Fruit fly (Drosophila melanogaster): ENCODE measurements around the gene Prp5.

The Prp5 gene

dm6 chrX:15344473-15345331, at the start of gene Prp5, which contains the start of gene CG12608:
Gene Prp5 (plus strand): TSS chrX:15345169.
Gene CG12608 (minus strand): TSS chrX:15344625.
- TF ChIP-seq CG8478 (optimal IDR thresholded peaks at IDR 0.05) (no peak), CTCF (optimal IDR thresholded peaks at IDR 0.05) (no peak)

DNA sequence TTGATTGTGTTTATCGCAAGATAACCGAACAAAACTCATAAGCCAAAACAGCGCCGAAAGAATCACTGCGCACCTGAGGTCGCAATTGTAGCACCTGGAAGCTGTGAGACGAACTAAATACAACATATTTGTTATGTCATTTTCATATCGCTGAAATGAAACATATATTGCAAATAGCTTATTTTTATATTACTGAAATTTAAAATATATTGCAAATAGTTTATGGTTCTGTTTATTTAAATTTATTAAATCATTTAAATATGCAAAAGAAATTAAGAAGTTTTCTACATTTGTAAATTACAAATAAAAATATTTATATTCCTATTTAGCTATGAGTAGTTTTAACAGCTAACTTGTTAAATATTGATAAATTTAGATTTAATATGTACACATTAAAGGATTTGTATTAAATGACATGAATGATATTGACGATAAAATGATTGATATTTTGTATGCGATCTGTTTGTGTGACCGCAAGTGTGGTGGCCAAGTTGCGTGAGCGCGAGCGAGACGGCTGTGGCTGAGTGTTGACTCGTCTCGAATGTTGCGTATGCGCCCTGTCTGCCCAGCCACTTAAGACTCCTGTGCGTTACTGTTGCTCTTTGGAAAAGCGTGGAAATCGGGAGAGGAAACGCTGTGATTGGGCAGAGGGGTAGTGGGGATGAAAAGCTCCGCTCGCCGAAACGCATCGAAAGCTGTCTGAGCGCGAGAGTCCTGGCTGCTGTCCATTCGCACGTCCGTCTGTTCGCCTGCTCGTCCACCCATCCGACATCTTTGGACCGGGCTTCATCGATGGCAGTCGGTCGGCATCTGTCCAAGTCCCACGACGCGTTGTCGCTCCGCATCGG, 47.8 kb upstream of the Prp5 start, which contains the start of gene gce:
Gene gce, plus strand, starts transcription at position 798 of the 848 bp plus-strand sequence.
- no peak for TF ChIP-seq CTCF (optimal IDR thresholded peaks at IDR 0.05)
- TF ChIP-seq CG8478 (optimal IDR thresholded peaks at IDR 0.05), result no peak

dm6 chrX:15297963-15298297, 47.0 kb upstream of the Prp5 start:
- TF ChIP-seq CTCF (optimal IDR thresholded peaks at IDR 0.05) (no peak), CG8478 (optimal IDR thresholded peaks at IDR 0.05) (no peak)

- no peak for TF ChIP-seq CTCF (optimal IDR thresholded peaks at IDR 0.05)
- no peak for TF ChIP-seq CG8478 (optimal IDR thresholded peaks at IDR 0.05)
Observed at dm6 chrX:15298298-15299069, 46.5 kb upstream of the Prp5 start.

DNA sequence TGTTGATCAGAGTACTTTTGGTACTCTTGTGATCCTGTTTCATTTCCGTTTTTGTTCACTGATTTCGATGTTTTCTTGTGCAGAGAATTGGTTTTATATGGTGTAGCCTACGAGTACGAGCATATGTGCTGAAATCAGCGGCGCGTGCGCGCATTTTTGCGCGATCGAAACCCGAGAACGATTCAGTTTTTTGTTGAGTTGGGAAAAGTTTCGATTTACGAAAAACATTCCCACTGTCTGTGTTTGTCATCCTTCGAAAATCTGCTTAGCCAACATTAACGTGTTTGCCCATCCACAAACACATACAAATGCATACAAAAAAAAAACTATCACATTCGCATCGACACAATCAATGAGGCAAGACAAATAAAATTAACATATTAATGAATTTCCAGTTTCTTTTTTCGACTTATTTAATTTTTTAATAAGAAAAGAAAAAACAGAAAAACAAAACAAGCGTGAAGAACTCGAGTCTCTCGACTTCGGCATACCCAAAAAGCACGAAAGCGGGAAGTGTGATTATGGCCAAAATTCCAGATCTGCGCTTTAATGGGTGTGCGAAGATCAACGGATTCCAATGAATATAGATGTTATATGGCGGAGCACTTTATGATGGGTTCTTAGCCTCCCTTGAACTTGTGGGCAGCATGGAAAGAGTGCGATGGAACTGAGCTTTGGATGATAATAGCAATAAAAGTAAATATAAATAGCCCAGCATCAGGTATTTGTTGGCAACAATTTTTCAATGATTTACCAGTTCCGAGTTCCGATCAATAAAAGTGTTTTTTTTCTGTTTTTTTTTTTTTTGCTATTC, 44.8 kb upstream of the Prp5 start:
- no peak for TF ChIP-seq CG8478 (optimal IDR thresholded peaks at IDR 0.05)
- TF ChIP-seq CTCF (optimal IDR thresholded peaks at IDR 0.05), result no peak

- TF ChIP-seq CG8478 (optimal IDR thresholded peaks at IDR 0.05) (no peak), CTCF (optimal IDR thresholded peaks at IDR 0.05) (no peak)
Observed at dm6 chrX:15301175-15301574, 43.8 kb upstream of the Prp5 start.

DNA sequence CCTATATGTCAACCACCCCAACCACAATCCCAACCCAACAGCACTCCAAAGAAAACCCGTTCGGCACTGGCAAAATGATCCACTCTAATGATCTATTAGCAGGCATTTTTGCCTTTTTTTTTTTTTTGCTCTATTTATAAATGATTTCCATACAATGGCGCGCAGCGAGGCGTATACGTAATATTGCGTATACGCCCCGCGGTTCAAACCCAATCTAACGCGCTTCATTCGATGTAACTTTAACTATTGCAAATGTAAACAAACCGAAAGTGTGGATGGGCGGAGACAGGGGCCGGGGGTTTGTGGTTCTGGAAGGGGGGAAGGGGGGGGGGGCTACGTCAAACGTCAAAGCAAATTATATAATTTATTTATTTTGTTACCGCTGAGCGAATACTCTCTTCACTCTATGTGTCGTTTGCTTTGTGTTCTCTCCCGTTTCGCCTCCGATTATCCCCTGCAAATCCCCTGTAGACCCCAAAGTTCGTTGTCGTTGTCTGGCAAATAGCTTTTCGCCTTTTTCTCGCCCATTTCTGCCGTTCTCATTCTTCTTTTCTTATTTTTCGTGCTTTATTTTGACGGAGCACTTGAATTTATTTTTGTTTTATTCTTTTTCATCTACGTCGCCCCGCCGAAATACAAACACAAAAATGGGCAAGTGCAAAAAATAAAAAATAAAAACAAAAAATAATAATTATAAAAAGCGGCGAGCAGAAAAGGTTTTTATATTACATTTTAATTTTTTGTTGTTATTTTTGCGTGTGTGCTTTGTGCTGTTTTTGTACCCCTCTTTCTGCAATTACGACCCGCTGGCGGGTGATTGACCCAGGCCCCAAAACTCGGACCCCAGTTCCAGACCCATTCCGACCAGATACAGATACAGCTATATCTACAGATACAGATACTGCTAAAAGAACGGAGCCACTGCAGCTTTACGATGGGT, 41.5 kb upstream of the Prp5 start:
- TF ChIP-seq CTCF (optimal IDR thresholded peaks at IDR 0.05), result no peak
- no peak for TF ChIP-seq CG8478 (optimal IDR thresholded peaks at IDR 0.05)

dm6 chrX:15304211-15304610, 40.8 kb upstream of the Prp5 start:
- TF ChIP-seq CG8478 (optimal IDR thresholded peaks at IDR 0.05) (no peak), CTCF (optimal IDR thresholded peaks at IDR 0.05) (no peak)

DNA sequence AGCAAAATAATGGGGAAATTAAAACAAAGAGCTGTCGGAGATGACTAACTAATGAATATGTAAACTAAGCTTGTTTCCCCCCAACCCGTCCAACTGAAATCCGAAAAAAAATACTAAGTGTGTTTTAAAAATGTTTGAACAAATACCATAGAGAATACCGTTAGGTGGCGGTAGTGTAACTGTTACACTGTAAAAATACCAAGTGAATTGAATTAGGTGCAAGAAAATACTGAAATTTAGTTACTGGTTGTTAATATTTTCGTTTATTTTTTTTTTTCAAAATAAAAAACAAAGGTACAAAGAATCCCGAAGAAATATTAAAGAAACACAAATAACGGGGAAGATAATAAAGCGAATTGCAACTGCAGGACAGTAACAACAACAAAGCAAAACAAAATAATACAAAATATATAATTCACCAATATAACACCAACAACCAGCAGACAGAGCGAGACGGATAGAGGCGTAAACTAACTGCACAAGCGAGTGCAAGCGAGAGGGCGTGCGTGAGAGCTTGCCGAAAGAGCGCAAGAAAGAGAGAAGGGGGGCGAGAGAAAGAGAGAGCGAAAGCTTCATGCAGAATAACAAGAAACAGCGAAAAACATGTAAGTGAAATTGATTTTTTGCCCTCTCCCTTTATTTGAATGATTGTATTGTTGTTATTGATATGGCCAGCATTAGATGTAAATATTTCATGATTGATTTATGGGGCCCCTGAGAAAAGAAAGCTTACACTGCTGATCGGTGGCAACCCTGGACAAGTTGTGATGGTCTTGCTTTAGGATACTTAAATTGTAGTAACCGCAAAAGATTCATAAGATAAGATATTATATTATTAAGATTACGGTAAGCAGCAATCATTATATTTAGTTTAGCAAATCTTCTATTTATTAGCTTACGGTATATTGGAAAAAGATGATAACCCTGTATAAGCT, 38.7 kb upstream of the Prp5 start:
- TF ChIP-seq CTCF (optimal IDR thresholded peaks at IDR 0.05) (no peak), CG8478 (optimal IDR thresholded peaks at IDR 0.05) (no peak)

dm6 chrX:15307485-15308138, 37.4 kb upstream of the Prp5 start:
- no peak for TF ChIP-seq CTCF (optimal IDR thresholded peaks at IDR 0.05)
- no peak for TF ChIP-seq CG8478 (optimal IDR thresholded peaks at IDR 0.05)

DNA sequence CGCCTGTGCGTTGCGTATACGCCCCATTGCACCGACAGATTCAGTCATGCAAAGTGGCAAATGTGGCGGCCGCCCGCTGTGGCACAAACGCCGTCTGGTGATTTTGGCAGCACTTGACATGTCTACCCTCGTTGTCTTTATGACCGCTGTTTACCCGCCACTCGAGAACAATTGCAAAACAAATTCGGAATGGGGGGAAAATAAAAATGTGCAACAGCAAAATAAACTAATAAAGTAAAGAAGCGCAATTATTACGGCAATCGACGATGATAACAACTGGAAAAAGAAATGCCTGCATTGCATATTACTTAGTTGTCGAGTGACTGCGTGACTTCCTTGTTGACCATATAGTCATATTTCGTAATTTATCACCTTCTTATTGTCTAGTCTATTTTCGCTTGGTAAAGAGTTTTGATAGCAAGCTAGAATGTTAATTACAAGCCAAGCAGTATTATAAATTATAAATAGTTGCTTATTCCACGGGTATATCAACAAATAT, 36.5 kb upstream of the Prp5 start:
- TF ChIP-seq CG8478 (optimal IDR thresholded peaks at IDR 0.05) (no peak), CTCF (optimal IDR thresholded peaks at IDR 0.05) (no peak)

Measured in S2 (cell line).